Fruit fly (Drosophila melanogaster): ENCODE results near the gene CkIalpha.
A peak's percentile ranks its signal among the peaks of the same experiment; 100 is the strongest.

CkIalpha gene

dm6 chrX:12625594-12626274 lies 27.7 kb upstream of the CkIalpha start:
- TF ChIP-seq mirr (GFP tag; optimal IDR thresholded peaks at IDR 0.05) (no peak), CG31365 (tag; optimal IDR thresholded peaks at IDR 0.05) (peak; percentile 67), CG6813 (GFP tag; optimal IDR thresholded peaks at IDR 0.05) (no peak), unpg (GFP tag; optimal IDR thresholded peaks at IDR 0.05) (peak; percentile 28), Rx (GFP tag; IDR thresholded peaks at IDR 0.05) (no peak), CG32772 (GFP tag; IDR thresholded peaks at IDR 0.05) (no peak), C15 (GFP tag; IDR thresholded peaks at IDR 0.05) (no peak), Nf-YB (GFP tag; optimal IDR thresholded peaks at IDR 0.05) (no peak), sens (GFP tag) (peak; percentile 53), Atf6 (GFP tag; IDR thresholded peaks at IDR 0.05) (no peak), NK7.1 (GFP tag; optimal IDR thresholded peaks at IDR 0.05) (no peak), E2f2 (GFP tag; IDR thresholded peaks at IDR 0.05) (no peak), pita (GFP tag; optimal IDR thresholded peaks at IDR 0.05) (no peak), CG14710 (tag; optimal IDR thresholded peaks at IDR 0.05) (peak; percentile 16), CoRest (tag; optimal IDR thresholded peaks at IDR 0.05) (no peak), Blimp-1 (GFP tag; optimal IDR thresholded peaks at IDR 0.05) (no peak), CG18262 (tag; optimal IDR thresholded peaks at IDR 0.05) (no peak), CG9876 (GFP tag; optimal IDR thresholded peaks at IDR 0.05) (no peak), CG1603 (tag; optimal IDR thresholded peaks at IDR 0.05) (no peak), sc (optimal IDR thresholded peaks at IDR 0.05) (no peak), sc (GFP tag; optimal IDR thresholded peaks at IDR 0.05) (no peak), bowl (GFP tag; IDR thresholded peaks at IDR 0.05) (no peak), ara (GFP tag; IDR thresholded peaks at IDR 0.05) (no peak), tio (GFP tag; optimal IDR thresholded peaks at IDR 0.05) (no peak), CG13296 (GFP tag; optimal IDR thresholded peaks at IDR 0.05) (no peak), prd (optimal IDR thresholded peaks at IDR 0.05) (no peak), prd (GFP tag; IDR thresholded peaks at IDR 0.05) (no peak), CG3995 (GFP tag; optimal IDR thresholded peaks at IDR 0.05) (no peak), CG13775 (GFP tag; optimal IDR thresholded peaks at IDR 0.05) (no peak), CG11504 (tag; optimal IDR thresholded peaks at IDR 0.05) (peak; percentile 20), Sox102F (GFP tag; optimal IDR thresholded peaks at IDR 0.05) (no peak), lola (GFP tag; optimal IDR thresholded peaks at IDR 0.05) (peak in 1 of 3 experiments; percentile 24), ham (GFP tag; IDR thresholded peaks at IDR 0.05) (no peak), CG34376 (GFP tag; optimal IDR thresholded peaks at IDR 0.05) (no peak), CG4730 (GFP tag; IDR thresholded peaks at IDR 0.05) (no peak), CG8290 (GFP tag; optimal IDR thresholded peaks at IDR 0.05) (peak; percentile 31), CG8290 (tag; optimal IDR thresholded peaks at IDR 0.05) (no peak), CG12104 (GFP tag; optimal IDR thresholded peaks at IDR 0.05) (no peak), da (GFP tag; optimal IDR thresholded peaks at IDR 0.05) (no peak), Awh (GFP tag; IDR thresholded peaks at IDR 0.05) (no peak), chinmo (GFP tag; IDR thresholded peaks at IDR 0.05; ENCODE audit: partially characterized antibody) (no peak), CG10979 (tag; optimal IDR thresholded peaks at IDR 0.05) (peak; percentile 20), CG31441 (GFP tag; IDR thresholded peaks at IDR 0.05) (peak; percentile 13; the same call in 1 of the 2 replicates), Dp (GFP tag; optimal IDR thresholded peaks at IDR 0.05) (no peak), pum (GFP tag; optimal IDR thresholded peaks at IDR 0.05) (no peak), CG5953 (GFP tag; IDR thresholded peaks at IDR 0.05) (no peak), bigmax (GFP tag; optimal IDR thresholded peaks at IDR 0.05) (peak; percentile 82), CG15696 (tag; optimal IDR thresholded peaks at IDR 0.05) (no peak), CG9609 (GFP tag; optimal IDR thresholded peaks at IDR 0.05) (no peak), Pdp1 (GFP tag; optimal IDR thresholded peaks at IDR 0.05) (no peak), dmrt99B (tag; optimal IDR thresholded peaks at IDR 0.05) (peak; percentile 30)

Data from whole organism, embryonic.